Worm (Caenorhabditis elegans) whole organism, L2 larva: Measurements from ENCODE around the gene pan-1.

Source experiments
- F13H6.1 ChIP-seq: sonication (generic microtip); optimal IDR thresholded peaks from 2 replicates; lab custom pipeline; 2016; ENCODE audit warnings: missing genetic modification characterization, missing compliant biosample characterization
- Y55F3AM.14 ChIP-seq: fragments of 200-800 bp; sonication (Bioruptor generic); optimal IDR thresholded peaks from 2 replicates; lab custom pipeline; 2018; ENCODE audit warnings: mild to moderate bottlenecking, missing genetic modification characterization, missing compliant biosample characterization
- ZK546.5 ChIP-seq: sonication (generic microtip); optimal IDR thresholded peaks from 2 replicates; lab custom pipeline; 2017; ENCODE audit warnings: missing biosample characterization, missing genetic modification characterization
- alr-1 ChIP-seq: fragments of 150-350 bp; optimal IDR thresholded peaks from 2 replicates; lab custom pipeline; 2014; ENCODE audit warnings: missing biosample characterization, missing genetic modification characterization
- aly-2 ChIP-seq: fragments of 150-350 bp; optimal IDR thresholded peaks from 2 replicates; lab custom pipeline; 2014; ENCODE audit warnings: missing biosample characterization, missing genetic modification characterization
- ama-1 ChIP-seq: fragments of 150-350 bp; optimal IDR thresholded peaks from 2 replicates; lab custom pipeline; 2018; ENCODE audit warnings: inconsistent platforms
- blmp-1 ChIP-seq: sonication (generic microtip); optimal IDR thresholded peaks from 2 replicates; lab custom pipeline; 2017; ENCODE audit warnings: missing genetic modification characterization, mild to moderate bottlenecking, missing compliant biosample characterization, antibody characterized with exemption, moderate library complexity; ENCODE audit not compliant: insufficient read depth
- ceh-16 ChIP-seq: fragments of 150-350 bp; optimal IDR thresholded peaks from 2 replicates; lab custom pipeline; 2014; ENCODE audit warnings: missing biosample characterization, missing genetic modification characterization
- ceh-82 ChIP-seq: fragments of 150-350 bp; optimal IDR thresholded peaks from 2 replicates; lab custom pipeline; 2014; ENCODE audit warnings: missing biosample characterization, missing genetic modification characterization
- crh-2 ChIP-seq: sonication (generic microtip); optimal IDR thresholded peaks from 2 replicates; lab custom pipeline; 2017; ENCODE audit warnings: missing biosample characterization, missing genetic modification characterization
- dmd-4 ChIP-seq: sonication (generic microtip); optimal IDR thresholded peaks from 2 replicates; lab custom pipeline; 2017; ENCODE audit warnings: missing biosample characterization, missing genetic modification characterization
- egl-27 ChIP-seq: sonication (generic microtip); optimal IDR thresholded peaks from 3 replicates; lab custom pipeline; 2017; ENCODE audit warnings: missing biosample characterization, missing genetic modification reagents, missing genetic modification characterization
- fos-1 ChIP-seq: fragments of 150-350 bp; optimal IDR thresholded peaks from 2 replicates; lab custom pipeline; 2014; ENCODE audit warnings: missing biosample characterization, missing genetic modification characterization
- gmeb-1 ChIP-seq: fragments of 150-350 bp; optimal IDR thresholded peaks from 2 replicates; lab custom pipeline; 2014; ENCODE audit warnings: missing biosample characterization, missing genetic modification characterization
- lin-11 ChIP-seq: fragments of 150-350 bp; sonication (generic microtip); optimal IDR thresholded peaks from 2 replicates; lab custom pipeline; 2014; ENCODE audit warnings: missing biosample characterization, missing genetic modification characterization, inconsistent platforms, mixed read lengths
- lin-13 ChIP-seq: fragments of 150-350 bp; optimal IDR thresholded peaks from 2 replicates; lab custom pipeline; 2014; ENCODE audit warnings: missing biosample characterization, missing genetic modification reagents, missing genetic modification characterization
- lin-39 ChIP-seq: fragments of 150-350 bp; optimal IDR thresholded peaks from 2 replicates; lab custom pipeline; 2014; ENCODE audit warnings: missing biosample characterization, missing genetic modification reagents, missing genetic modification characterization
- lsy-2 ChIP-seq, 2 experiments: fragments of 150-350 bp in 1 of 2; sonication (generic microtip) in 1 of 2; optimal IDR thresholded peaks; 2 replicates each; lab custom pipeline; 2014 to 2017; ENCODE audit warnings: missing biosample characterization in 2 of 2, missing genetic modification characterization in 2 of 2
- mab-5 ChIP-seq: fragments of 150-350 bp; optimal IDR thresholded peaks from 2 replicates; lab custom pipeline; 2014; ENCODE audit warnings: missing biosample characterization, missing genetic modification characterization
- mbf-1 ChIP-seq: sonication (generic microtip); optimal IDR thresholded peaks from 2 replicates; lab custom pipeline; 2017; ENCODE audit warnings: missing biosample characterization, missing genetic modification characterization
- mdl-1 ChIP-seq, 2 experiments: fragments of 150-350 bp in 1 of 2; sonication (generic microtip) in 1 of 2; optimal IDR thresholded peaks; 2 replicates each; lab custom pipeline; 2017; ENCODE audit warnings: missing biosample characterization in 2 of 2, missing genetic modification characterization in 2 of 2
- nhr-10 ChIP-seq: sonication (generic microtip); optimal IDR thresholded peaks from 2 replicates; lab custom pipeline; 2017; ENCODE audit warnings: missing biosample characterization, missing genetic modification characterization
- nhr-12 ChIP-seq: fragments of 150-350 bp; optimal IDR thresholded peaks from 2 replicates; lab custom pipeline; 2014; ENCODE audit warnings: missing biosample characterization, missing genetic modification characterization
- nhr-129 ChIP-seq: fragments of 150-350 bp; optimal IDR thresholded peaks from 2 replicates; lab custom pipeline; 2014; ENCODE audit warnings: missing biosample characterization, missing genetic modification characterization
- nhr-21 ChIP-seq: fragments of 150-350 bp; optimal IDR thresholded peaks from 2 replicates; lab custom pipeline; 2014; ENCODE audit warnings: missing biosample characterization, missing genetic modification characterization
- nhr-25 ChIP-seq: fragments of 150-350 bp; sonication (generic microtip); optimal IDR thresholded peaks from 3 replicates; lab custom pipeline; 2014; ENCODE audit warnings: missing biosample characterization, missing genetic modification characterization
- nhr-6 ChIP-seq: fragments of 150-350 bp; optimal IDR thresholded peaks from 2 replicates; lab custom pipeline; 2014; ENCODE audit warnings: missing biosample characterization, missing genetic modification characterization
- nhr-77 ChIP-seq: fragments of 150-350 bp; optimal IDR thresholded peaks from 2 replicates; lab custom pipeline; 2014; ENCODE audit warnings: missing biosample characterization, missing genetic modification characterization
- peb-1 ChIP-seq: fragments of 150-350 bp; optimal IDR thresholded peaks from 2 replicates; lab custom pipeline; 2014; ENCODE audit warnings: missing biosample characterization, missing genetic modification characterization
- sem-4 ChIP-seq: fragments of 150-350 bp; optimal IDR thresholded peaks from 2 replicates; lab custom pipeline; 2014; ENCODE audit warnings: missing biosample characterization, missing genetic modification reagents, missing genetic modification characterization
- skn-1 ChIP-seq: sonication (generic microtip); optimal IDR thresholded peaks from 2 replicates; lab custom pipeline; 2017; ENCODE audit warnings: missing biosample characterization, missing genetic modification characterization
- sma-3 ChIP-seq: sonication (generic microtip); optimal IDR thresholded peaks from 2 replicates; lab custom pipeline; 2016; ENCODE audit warnings: missing genetic modification reagents, missing genetic modification characterization, missing compliant biosample characterization
- snpc-4 ChIP-seq: fragments of 150-350 bp; optimal IDR thresholded peaks from 2 replicates; lab custom pipeline; 2014; ENCODE audit warnings: missing biosample characterization, missing genetic modification characterization
- unc-39 ChIP-seq: fragments of 150-350 bp; optimal IDR thresholded peaks from 2 replicates; lab custom pipeline; 2014; ENCODE audit warnings: missing biosample characterization, missing genetic modification characterization
- unc-55 ChIP-seq: fragments of 150-350 bp; sonication (generic microtip); optimal IDR thresholded peaks from 3 replicates; lab custom pipeline; 2014; ENCODE audit warnings: missing biosample characterization, missing genetic modification reagents, missing genetic modification characterization
- unc-62 ChIP-seq: fragments of 150-350 bp; optimal IDR thresholded peaks from 2 replicates; lab custom pipeline; 2014; ENCODE audit warnings: missing biosample characterization, missing genetic modification reagents, missing genetic modification characterization
- ztf-1 ChIP-seq: fragments of 200-800 bp; sonication (Bioruptor generic); conservative IDR thresholded peaks from 2 replicates; pipeline ENCODE4 v1.3.6; 2022; ENCODE audit warnings: missing genetic modification characterization, missing compliant biosample characterization
- ztf-4 ChIP-seq: fragments of 150-350 bp; optimal IDR thresholded peaks from 2 replicates; lab custom pipeline; 2014; ENCODE audit warnings: missing biosample characterization, missing genetic modification characterization

The pan-1 gene

ce11 chrIII:4515173-4515572, 47.4 kb upstream of the pan-1 start:
- no peak for TF ChIP-seq fos-1 (tag; lab: Kevin White, UChicago)
- TF ChIP-seq sma-3 (GFP tag; lab: Kevin White, UChicago): no peak
- TF ChIP-seq egl-27 (tag; lab: Kevin White, UChicago): no peak
- TF ChIP-seq gmeb-1: no peak
- no peak for TF ChIP-seq alr-1 (tag; lab: Kevin White, UChicago)
- no peak for TF ChIP-seq crh-2 (tag; lab: Kevin White, UChicago)
- no peak for TF ChIP-seq blmp-1 (tag; lab: Kevin White, UChicago)
- TF ChIP-seq nhr-25: no peak
- TF ChIP-seq nhr-10 (tag; lab: Kevin White, UChicago): no peak
- no peak for TF ChIP-seq dmd-4 (tag; lab: Kevin White, UChicago)
- no peak for TF ChIP-seq mdl-1 (tag; optimal IDR thresholded peaks at IDR 0.05; lab: Kevin White, UChicago)
- TF ChIP-seq nhr-6 (tag; lab: Kevin White, UChicago): no peak
- TF ChIP-seq snpc-4 (tag; lab: Kevin White, UChicago): no peak
- TF ChIP-seq unc-55 (GFP tag; lab: Kevin White, UChicago): no peak
- no peak for TF ChIP-seq lsy-2 (tag; optimal IDR thresholded peaks at IDR 0.05; lab: Kevin White, UChicago)
- TF ChIP-seq nhr-129: no peak
- TF ChIP-seq Y55F3AM.14: no peak

ce11 chrIII:4517781-4518180, 44.8 kb upstream of the pan-1 start:
- TF ChIP-seq lin-39 (tag; lab: Kevin White, UChicago) (no peak), mbf-1 (no peak), nhr-6 (tag; lab: Kevin White, UChicago) (no peak), mab-5 (tag; lab: Kevin White, UChicago) (no peak), ztf-1 (GFP tag; lab: Robert Waterston, UW) (no peak), ceh-82 (tag; lab: Kevin White, UChicago) (no peak), lin-11 (tag; lab: Kevin White, UChicago) (no peak), nhr-129 (no peak)

DNA sequence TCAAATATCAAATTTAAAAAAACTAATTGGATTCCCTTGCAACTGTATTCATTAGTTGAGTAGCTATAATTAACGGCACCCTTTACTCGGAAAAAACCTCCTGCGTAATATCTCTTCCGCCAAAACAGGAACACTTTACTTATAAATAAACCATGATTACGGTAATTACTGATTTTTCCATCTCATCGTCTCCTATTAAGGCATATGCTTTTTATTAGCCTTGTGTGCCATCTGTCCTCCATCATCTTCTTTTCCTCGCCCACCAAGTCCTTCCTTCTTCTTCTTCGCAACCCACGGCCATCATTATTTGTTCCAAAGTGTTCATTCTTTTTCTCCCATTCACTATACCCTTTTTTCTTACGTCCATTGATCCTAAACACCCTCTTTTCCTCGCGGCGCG, 43.1 kb upstream of the pan-1 start:
- TF ChIP-seq nhr-25: no peak

- TF ChIP-seq nhr-77 (tag; lab: Kevin White, UChicago): no peak
- TF ChIP-seq skn-1 (tag; lab: Kevin White, UChicago): no peak
- TF ChIP-seq blmp-1 (tag; lab: Kevin White, UChicago): no peak
- TF ChIP-seq nhr-12 (tag; lab: Kevin White, UChicago): no peak
- no peak for TF ChIP-seq sma-3 (GFP tag; lab: Kevin White, UChicago)
- no peak for TF ChIP-seq nhr-21 (tag; lab: Kevin White, UChicago)
- no peak for TF ChIP-seq unc-62
Measured at ce11 chrIII:4520057-4520456, 42.5 kb upstream of the pan-1 start, which contains the start of gene cdh-4. Gene cdh-4 (plus strand): TSS chrIII:4520357.

ce11 chrIII:4523411-4523810, 39.1 kb upstream of the pan-1 start:
- TF ChIP-seq mab-5 (tag; lab: Kevin White, UChicago) (peak; percentile 0), snpc-4 (tag; lab: Kevin White, UChicago) (no peak)

DNA sequence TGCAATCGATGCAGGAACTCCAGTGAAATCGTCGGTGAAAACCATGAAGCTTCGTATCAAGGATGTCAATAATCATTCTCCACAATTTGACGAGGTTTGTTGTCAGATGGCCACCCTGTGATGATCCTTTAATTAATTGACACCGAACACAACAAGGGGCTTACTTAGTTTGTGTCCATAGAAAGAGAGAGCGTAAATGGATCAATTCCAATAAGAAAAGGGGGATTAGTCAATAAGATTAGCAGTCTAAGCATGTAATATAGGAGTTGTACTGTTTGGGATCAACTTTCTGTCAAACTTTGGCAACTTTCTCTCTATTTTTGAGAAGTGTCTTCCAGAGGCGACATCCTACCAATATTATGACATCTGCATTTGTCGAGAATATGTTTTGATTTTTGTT, 38.5 kb upstream of the pan-1 start:
- no peak for TF ChIP-seq peb-1 (tag; lab: Kevin White, UChicago)
- no peak for TF ChIP-seq aly-2 (tag; lab: Kevin White, UChicago)
- no peak for TF ChIP-seq unc-39
- TF ChIP-seq sem-4 (tag; lab: Kevin White, UChicago): no peak
- no peak for TF ChIP-seq mab-5 (tag; lab: Kevin White, UChicago)
- no peak for TF ChIP-seq ztf-1 (GFP tag; lab: Robert Waterston, UW)
- TF ChIP-seq ZK546.5: no peak
- TF ChIP-seq ceh-16: no peak
- TF ChIP-seq sma-3 (GFP tag; lab: Kevin White, UChicago): no peak
- TF ChIP-seq dmd-4 (tag; lab: Kevin White, UChicago): no peak
- TF ChIP-seq ztf-4 (tag; lab: Kevin White, UChicago): no peak
- TF ChIP-seq ama-1 (lab: Kevin White, UChicago): no peak
- no peak for TF ChIP-seq F13H6.1 (tag; lab: Kevin White, UChicago)
- TF ChIP-seq lin-13: no peak
- TF ChIP-seq nhr-6 (tag; lab: Kevin White, UChicago): no peak
- TF ChIP-seq alr-1 (tag; lab: Kevin White, UChicago): no peak
